Worm (Caenorhabditis elegans): ENCODE measurements around the gene aakb-1.

DNA sequence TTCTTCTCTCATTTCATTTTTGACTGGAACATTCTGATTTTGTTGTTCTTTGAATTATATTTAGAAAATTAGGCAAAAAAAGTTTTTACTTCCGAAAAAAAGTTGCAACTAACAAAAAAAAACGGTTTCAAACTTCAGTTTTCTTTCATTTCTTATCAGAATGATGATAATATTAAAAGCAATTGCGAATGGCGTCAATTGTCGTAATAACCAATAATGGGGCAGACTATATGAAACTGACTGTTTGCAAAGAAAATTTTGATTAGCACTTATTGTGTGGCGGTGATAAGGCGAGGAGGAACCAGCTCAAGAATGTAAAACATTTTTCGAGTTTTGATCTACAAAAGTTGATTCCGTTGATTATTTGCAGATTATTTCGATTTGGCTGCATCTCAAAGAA, 17.2 kb downstream of the aakb-1 start:
- TF ChIP-seq ets-4 (GFP tag; optimal IDR thresholded peaks at IDR 0.05) (no peak), attf-5 (GFP tag; optimal IDR thresholded peaks at IDR 0.05) (no peak), somi-1 (GFP tag; optimal IDR thresholded peaks at IDR 0.05) (no peak), ama-1 (optimal IDR thresholded peaks at IDR 0.05) (no peak), ama-1 (GFP tag; optimal IDR thresholded peaks at IDR 0.05) (no peak)
